Worm (Caenorhabditis elegans) whole organism, L3 larva: ENCODE data around the gene msp-57.

Experiments
- R02D3.7 ChIP-seq: fragments of 150-350 bp; optimal IDR thresholded peaks from 2 replicates; lab custom pipeline; 2014; ENCODE audit warnings: missing biosample characterization, missing genetic modification characterization
- ZK546.5 ChIP-seq: sonication (generic microtip); optimal IDR thresholded peaks from 2 replicates; lab custom pipeline; 2017; ENCODE audit warnings: missing biosample characterization, missing genetic modification characterization
- aly-2 ChIP-seq: fragments of 150-350 bp; optimal IDR thresholded peaks from 2 replicates; lab custom pipeline; 2014; ENCODE audit warnings: missing biosample characterization, missing genetic modification characterization
- ceh-16 ChIP-seq: sonication (generic microtip); optimal IDR thresholded peaks from 2 replicates; lab custom pipeline; 2017; ENCODE audit warnings: missing biosample characterization, missing genetic modification characterization
- ceh-28 ChIP-seq: fragments of 150-350 bp; optimal IDR thresholded peaks from 2 replicates; lab custom pipeline; 2014; ENCODE audit warnings: missing biosample characterization, missing genetic modification reagents, missing genetic modification characterization
- ceh-82 ChIP-seq: fragments of 150-350 bp; optimal IDR thresholded peaks from 2 replicates; lab custom pipeline; 2014; ENCODE audit warnings: missing biosample characterization, missing genetic modification characterization
- ceh-9 ChIP-seq: sonication (generic microtip); optimal IDR thresholded peaks from 2 replicates; lab custom pipeline; 2018; ENCODE audit warnings: missing biosample characterization, missing genetic modification characterization
- daf-12 ChIP-seq: fragments of 150-350 bp; optimal IDR thresholded peaks from 2 replicates; lab custom pipeline; 2014; ENCODE audit warnings: missing biosample characterization, missing genetic modification reagents, missing genetic modification characterization
- egl-27 ChIP-seq: sonication (generic microtip); optimal IDR thresholded peaks from 4 replicates; lab custom pipeline; 2017; ENCODE audit warnings: missing biosample characterization, missing genetic modification reagents, missing genetic modification characterization
- elt-1 ChIP-seq: fragments of 150-350 bp; optimal IDR thresholded peaks from 2 replicates; lab custom pipeline; 2014; ENCODE audit warnings: missing biosample characterization, missing genetic modification characterization
- elt-2 ChIP-seq: sonication (generic microtip); optimal IDR thresholded peaks from 2 replicates; lab custom pipeline; 2016; ENCODE audit warnings: missing genetic modification reagents, mild to moderate bottlenecking, missing genetic modification characterization, missing compliant biosample characterization
- elt-3 ChIP-seq, 3 experiments: fragments of 150-350 bp in 1 of 3; sonication (generic microtip) in 2 of 3; optimal IDR thresholded peaks; 2 replicates in 2 of 3; 4 replicates in 1 of 3; lab custom pipeline; 2014 to 2017; ENCODE audit warnings: missing biosample characterization in 3 of 3, missing genetic modification characterization in 3 of 3
- eor-1 ChIP-seq, 2 experiments: fragments of 150-350 bp; optimal IDR thresholded peaks; 2 replicates each; lab custom pipeline; 2014 to 2018; ENCODE audit warnings: missing biosample characterization in 2 of 2, missing genetic modification characterization in 2 of 2
- fkh-10 ChIP-seq: sonication (generic microtip); optimal IDR thresholded peaks from 2 replicates; lab custom pipeline; 2017; ENCODE audit warnings: missing biosample characterization, missing genetic modification reagents, missing genetic modification characterization
- fkh-2 ChIP-seq: fragments of 150-350 bp; optimal IDR thresholded peaks from 2 replicates; lab custom pipeline; 2014; ENCODE audit warnings: missing biosample characterization, missing genetic modification reagents, missing genetic modification characterization
- fos-1 ChIP-seq: fragments of 150-350 bp; optimal IDR thresholded peaks from 2 replicates; lab custom pipeline; 2014; ENCODE audit warnings: missing biosample characterization, missing genetic modification characterization
- hmg-11 ChIP-seq: sonication (generic microtip); optimal IDR thresholded peaks from 2 replicates; lab custom pipeline; 2016; ENCODE audit warnings: missing genetic modification characterization, missing compliant biosample characterization
- jun-1 ChIP-seq: fragments of 150-350 bp; optimal IDR thresholded peaks from 2 replicates; lab custom pipeline; 2014; ENCODE audit warnings: missing biosample characterization, missing genetic modification reagents, missing genetic modification characterization
- lin-15B ChIP-seq: fragments of 150-350 bp; optimal IDR thresholded peaks from 2 replicates; lab custom pipeline; 2014; ENCODE audit warnings: missing biosample characterization, missing genetic modification characterization
- lin-39 ChIP-seq: fragments of 150-350 bp; optimal IDR thresholded peaks from 2 replicates; lab custom pipeline; 2018; ENCODE audit warnings: missing biosample characterization, missing genetic modification reagents, missing genetic modification characterization
- mdl-1 ChIP-seq: fragments of 150-350 bp; optimal IDR thresholded peaks from 2 replicates; lab custom pipeline; 2014; ENCODE audit warnings: missing biosample characterization, missing genetic modification characterization
- mml-1 ChIP-seq: fragments of 150-350 bp; sonication (generic microtip); optimal IDR thresholded peaks from 3 replicates; lab custom pipeline; 2014; ENCODE audit warnings: missing biosample characterization, missing genetic modification characterization
- nfya-1 ChIP-seq: sonication (generic microtip); optimal IDR thresholded peaks from 2 replicates; lab custom pipeline; 2017; ENCODE audit warnings: missing genetic modification characterization, mild to moderate bottlenecking, missing compliant biosample characterization, antibody characterized with exemption, moderate library complexity; ENCODE audit not compliant: insufficient read depth
- nhr-12 ChIP-seq: fragments of 150-350 bp; optimal IDR thresholded peaks from 2 replicates; lab custom pipeline; 2014; ENCODE audit warnings: missing biosample characterization, missing genetic modification characterization
- nhr-23 ChIP-seq: fragments of 150-350 bp; optimal IDR thresholded peaks from 2 replicates; lab custom pipeline; 2014; ENCODE audit warnings: missing biosample characterization, missing genetic modification reagents, missing genetic modification characterization
- nhr-237 ChIP-seq: fragments of 150-350 bp; optimal IDR thresholded peaks from 2 replicates; lab custom pipeline; 2014; ENCODE audit warnings: missing biosample characterization, missing genetic modification characterization
- nhr-25 ChIP-seq: sonication (generic microtip); optimal IDR thresholded peaks from 2 replicates; lab custom pipeline; 2017; ENCODE audit warnings: missing biosample characterization, missing genetic modification characterization
- nhr-28 ChIP-seq: fragments of 150-350 bp; optimal IDR thresholded peaks from 2 replicates; lab custom pipeline; 2014; ENCODE audit warnings: missing biosample characterization, missing genetic modification characterization
- nhr-67 ChIP-seq: fragments of 150-350 bp; optimal IDR thresholded peaks from 2 replicates; lab custom pipeline; 2014; ENCODE audit warnings: missing biosample characterization, missing genetic modification characterization
- nhr-76 ChIP-seq: fragments of 150-350 bp; sonication (generic microtip); optimal IDR thresholded peaks from 5 replicates; lab custom pipeline; 2014; ENCODE audit warnings: missing biosample characterization, missing genetic modification characterization
- nhr-77 ChIP-seq: fragments of 150-350 bp; optimal IDR thresholded peaks from 2 replicates; lab custom pipeline; 2014; ENCODE audit warnings: missing biosample characterization, missing genetic modification characterization
- pha-4 ChIP-seq: fragments of 150-350 bp; optimal IDR thresholded peaks from 2 replicates; lab custom pipeline; 2014; ENCODE audit warnings: missing biosample characterization, missing genetic modification reagents, missing genetic modification characterization
- pqm-1 ChIP-seq: fragments of 150-350 bp; optimal IDR thresholded peaks from 2 replicates; lab custom pipeline; 2017; ENCODE audit warnings: missing biosample characterization, missing genetic modification characterization, inconsistent platforms
- sea-2 ChIP-seq: fragments of 150-350 bp; sonication (generic microtip); optimal IDR thresholded peaks from 4 replicates; lab custom pipeline; 2014; ENCODE audit warnings: missing biosample characterization, missing genetic modification reagents, missing genetic modification characterization
- skn-1 ChIP-seq: fragments of 150-350 bp; optimal IDR thresholded peaks from 2 replicates; lab custom pipeline; 2014; ENCODE audit warnings: missing biosample characterization, missing genetic modification characterization
- unc-39 ChIP-seq: sonication (generic microtip); optimal IDR thresholded peaks from 4 replicates; lab custom pipeline; 2017; ENCODE audit warnings: missing biosample characterization, missing genetic modification characterization
- unc-62 ChIP-seq: fragments of 150-350 bp; sonication (generic microtip); optimal IDR thresholded peaks from 4 replicates; lab custom pipeline; 2014; ENCODE audit warnings: missing biosample characterization, missing genetic modification reagents, missing genetic modification characterization
- zag-1 ChIP-seq: fragments of 150-350 bp; optimal IDR thresholded peaks from 2 replicates; lab custom pipeline; 2014; ENCODE audit warnings: missing biosample characterization, missing genetic modification characterization
- ztf-4 ChIP-seq: fragments of 150-350 bp; optimal IDR thresholded peaks from 2 replicates; lab custom pipeline; 2014; ENCODE audit warnings: missing biosample characterization, missing genetic modification characterization

msp-57 gene

DNA sequence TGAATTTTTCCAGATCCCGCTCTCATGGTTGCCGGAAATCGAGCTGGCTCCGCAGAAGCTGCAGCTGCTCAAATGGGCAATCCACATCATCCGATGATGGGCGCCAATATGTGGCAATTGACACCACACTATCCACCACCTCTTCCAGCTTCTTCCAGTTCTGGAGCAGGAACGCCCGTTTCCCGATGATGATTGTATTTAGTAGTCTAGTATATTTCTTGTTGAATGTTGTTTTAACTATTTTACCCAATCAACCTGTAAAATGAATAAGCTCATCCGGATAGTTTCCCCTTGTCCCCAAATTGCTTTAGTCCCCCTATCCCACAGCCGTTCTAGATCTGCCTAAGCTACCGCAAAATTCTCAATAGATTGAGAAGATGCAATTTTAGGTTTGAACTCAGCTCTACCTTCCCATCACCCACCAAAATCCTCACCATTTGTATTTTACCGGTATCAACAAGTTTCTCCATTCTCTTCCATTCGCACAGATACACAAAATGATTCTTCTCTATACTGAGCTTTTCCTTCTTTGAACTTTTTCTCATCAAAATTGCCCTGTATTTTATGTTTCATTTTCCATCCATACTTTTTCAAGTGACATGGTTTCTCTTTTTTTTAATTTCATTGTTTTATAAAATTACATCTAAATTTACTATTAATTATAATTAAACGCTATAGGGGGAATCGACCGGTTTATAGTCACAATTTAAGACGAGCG lies 24.0 kb downstream of the msp-57 start:
- no peak for TF ChIP-seq pha-4 (tag; lab: Kevin White, UChicago)
- TF ChIP-seq elt-2 (tag; lab: Kevin White, UChicago): peak; percentile 1

DNA sequence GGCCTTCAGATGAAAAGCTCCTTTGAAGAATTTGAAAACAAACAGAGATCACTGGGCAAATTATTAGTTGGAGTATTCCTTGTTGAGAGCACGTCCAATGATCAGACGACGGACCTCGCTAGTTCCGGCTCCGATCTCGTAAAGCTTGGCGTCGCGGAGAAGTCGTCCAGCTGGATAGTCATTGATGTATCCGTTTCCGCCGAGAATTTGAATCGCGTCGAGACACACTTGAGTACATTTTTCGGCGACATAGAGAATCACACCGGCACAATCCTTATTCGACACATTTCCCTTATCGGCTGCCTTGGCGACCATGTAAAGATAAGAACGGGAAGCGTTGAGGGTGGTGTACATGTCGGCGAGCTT lies 24.6 kb downstream of the msp-57 start:
- TF ChIP-seq ceh-28 (tag; lab: Kevin White, UChicago) (no peak), ceh-9 (tag; lab: Kevin White, UChicago) (no peak), elt-2 (tag; lab: Kevin White, UChicago) (peak; percentile 25), hmg-11 (tag; lab: Kevin White, UChicago) (no peak), nfya-1 (tag; lab: Kevin White, UChicago) (no peak), fkh-2 (tag; lab: Kevin White, UChicago) (no peak), nhr-237 (tag; lab: Kevin White, UChicago) (no peak)
- TF ChIP-seq, all 47 proteins: peak for 1

DNA sequence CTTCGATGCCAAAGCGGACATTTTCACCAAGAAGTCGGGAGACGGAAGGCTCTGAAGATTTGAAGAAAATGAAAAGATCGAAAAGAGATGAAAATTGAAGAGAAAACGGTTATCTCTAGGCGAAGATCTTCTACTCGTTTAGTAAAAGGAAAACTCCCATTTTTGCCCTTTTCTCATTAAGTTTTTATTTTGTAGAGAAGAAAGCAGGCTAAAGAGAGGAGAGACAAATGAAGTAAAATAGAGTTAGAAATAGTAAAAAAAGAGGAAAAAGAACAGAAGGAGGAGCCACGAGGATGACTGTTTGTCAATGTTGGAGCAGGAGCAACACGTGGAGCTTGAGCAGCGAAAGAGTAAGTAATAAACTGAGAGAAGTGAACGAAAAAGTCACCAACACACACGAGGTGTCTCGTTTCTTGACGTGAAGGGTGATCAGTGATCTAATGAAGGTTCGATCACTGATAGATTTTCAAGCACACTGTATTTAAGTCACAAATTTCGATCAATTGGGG lies 26.5 kb downstream of the msp-57 start, which contains the start of gene ivd-1:
Gene ivd-1 (minus strand): TSS at position 51 of the 509 bp plus-strand sequence.
- TF ChIP-seq pha-4 (tag; lab: Kevin White, UChicago) (peak; percentile 75), nhr-237 (tag; lab: Kevin White, UChicago) (no peak), elt-3 (tag; optimal IDR thresholded peaks at IDR 0.05; lab: Kevin White, UChicago) (no peak), nhr-28 (tag; lab: Kevin White, UChicago) (no peak), zag-1 (tag; lab: Kevin White, UChicago) (no peak), elt-1 (tag; lab: Kevin White, UChicago) (no peak), elt-2 (tag; lab: Kevin White, UChicago) (peak; percentile 75), ceh-9 (tag; lab: Kevin White, UChicago) (no peak), nhr-76 (tag; lab: Kevin White, UChicago) (no peak), nhr-67 (tag; lab: Kevin White, UChicago) (no peak), nfya-1 (tag; lab: Kevin White, UChicago) (no peak), eor-1 (tag; optimal IDR thresholded peaks at IDR 0.05; lab: Kevin White, UChicago) (no peak), mdl-1 (peak; percentile 8), ceh-82 (tag; lab: Kevin White, UChicago) (no peak)

DNA sequence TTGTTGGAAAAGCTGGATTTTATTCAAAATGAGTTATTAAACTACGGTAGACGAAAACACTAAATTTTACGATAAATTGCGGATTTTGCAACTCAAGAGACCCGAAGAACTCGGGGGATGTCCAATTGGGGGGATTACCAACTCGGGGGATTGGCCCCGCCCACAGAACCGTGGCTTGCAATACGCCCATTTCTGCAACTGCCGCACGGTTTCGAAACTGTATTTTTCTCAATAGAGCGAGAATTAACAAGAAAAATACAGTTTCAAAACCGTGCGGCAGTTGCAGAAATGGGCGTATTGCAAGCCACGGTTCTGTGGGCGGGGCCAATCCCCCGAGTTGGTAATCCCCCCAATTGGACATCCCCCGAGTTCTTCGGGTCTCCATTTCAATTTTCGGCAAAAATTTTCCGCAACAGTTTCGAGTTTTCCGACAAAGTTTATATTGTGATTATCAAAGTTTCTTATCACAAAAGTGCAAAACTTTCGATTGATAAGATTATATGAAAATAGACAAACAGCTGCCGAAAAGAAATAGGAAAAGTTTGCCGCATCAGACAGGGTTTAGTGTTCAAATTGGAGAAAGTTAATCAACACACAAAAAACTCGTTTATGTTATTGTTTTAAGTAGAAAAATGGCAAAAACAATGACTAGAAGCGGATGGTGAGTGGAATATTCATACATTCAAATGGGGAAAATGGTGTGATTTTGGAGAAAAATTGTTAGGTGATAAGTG lies 27.6 kb downstream of the msp-57 start:
- peak; percentile 28 for TF ChIP-seq nhr-23
- TF ChIP-seq nhr-25: peak; percentile 35
- TF ChIP-seq elt-3 (tag; optimal IDR thresholded peaks at IDR 0.05; lab: Kevin White, UChicago): peak in 1 of 3 experiments; percentile 92
- peak; percentile 12 for TF ChIP-seq nfya-1 (tag; lab: Kevin White, UChicago)
- peak; percentile 79 for TF ChIP-seq elt-2 (tag; lab: Kevin White, UChicago)

DNA sequence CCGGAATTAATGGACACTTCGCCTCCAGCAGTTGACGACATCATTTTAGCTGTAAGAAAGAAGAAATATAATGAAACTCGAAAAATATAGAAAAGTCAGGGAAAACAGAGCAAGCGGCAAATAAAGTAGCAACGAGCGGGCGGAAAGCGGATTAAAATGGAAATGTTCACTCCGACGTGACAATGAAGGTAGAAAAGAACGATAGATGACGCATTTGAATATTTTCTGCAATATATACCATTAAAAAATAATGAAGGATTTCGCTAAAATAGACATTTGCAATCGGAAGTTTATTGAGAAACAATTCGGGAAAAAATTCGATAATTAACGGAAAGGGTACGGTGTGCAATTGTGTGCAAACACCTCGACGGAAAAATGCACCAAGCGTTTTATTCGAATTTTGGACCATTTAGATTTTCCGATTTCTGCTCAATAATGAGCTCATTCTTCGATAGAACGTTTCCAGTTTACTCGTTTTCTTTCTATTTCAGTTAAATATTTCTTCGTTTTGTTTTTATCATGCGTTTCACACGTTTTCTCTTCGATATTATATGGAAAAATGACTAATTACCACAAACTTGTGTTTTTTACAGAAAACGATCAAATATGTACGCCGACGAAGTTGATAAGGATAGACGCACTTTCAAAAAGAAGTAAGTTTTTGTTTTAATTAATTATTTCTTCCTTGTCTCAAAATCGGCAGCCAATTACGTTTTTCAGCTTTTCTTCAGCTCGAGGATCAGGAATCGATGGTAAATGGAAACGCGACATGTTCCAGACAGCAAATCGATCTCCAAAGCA lies 28.8 kb downstream of the msp-57 start, which contains the start of the genes snpn-1 and C02B10.4:
Gene snpn-1 (minus strand): TSS at position 51 of the 801 bp plus-strand sequence.
Gene C02B10.4 (plus strand): TSS at position 594 of the 801 bp plus-strand sequence.
- TF ChIP-seq aly-2 (tag; lab: Kevin White, UChicago): no peak
- TF ChIP-seq unc-39: no peak
- no peak for TF ChIP-seq nhr-77 (tag; lab: Kevin White, UChicago)
- TF ChIP-seq fkh-2 (tag; lab: Kevin White, UChicago): no peak
- TF ChIP-seq mml-1 (tag; lab: Kevin White, UChicago): no peak
- TF ChIP-seq lin-15B: peak; percentile 37
- no peak for TF ChIP-seq ztf-4
- no peak for TF ChIP-seq fos-1 (tag; lab: Kevin White, UChicago)
- TF ChIP-seq ceh-16 (tag; lab: Kevin White, UChicago): no peak
- TF ChIP-seq egl-27 (tag; lab: Kevin White, UChicago): no peak
- peak; percentile 3 for TF ChIP-seq pqm-1 (tag; lab: Kevin White, UChicago)
- no peak for TF ChIP-seq zag-1 (tag; lab: Kevin White, UChicago)
- no peak for TF ChIP-seq fkh-10 (GFP tag; lab: Kevin White, UChicago)
- peak; percentile 22 for TF ChIP-seq sea-2
- TF ChIP-seq nhr-237 (tag; lab: Kevin White, UChicago): no peak
- TF ChIP-seq elt-3 (tag; optimal IDR thresholded peaks at IDR 0.05; lab: Kevin White, UChicago): no peak
- peak; percentile 33 for TF ChIP-seq skn-1 (tag; lab: Kevin White, UChicago)
- no peak for TF ChIP-seq jun-1
- TF ChIP-seq mdl-1: no peak
- no peak for TF ChIP-seq unc-62
- peak; percentile 76 for TF ChIP-seq lin-39 (tag; lab: Kevin White, UChicago)
- no peak for TF ChIP-seq ZK546.5 (tag; lab: Kevin White, UChicago)
- no peak for TF ChIP-seq nhr-25
- no peak for TF ChIP-seq nhr-23
- TF ChIP-seq nhr-12 (tag; lab: Kevin White, UChicago): no peak
- no peak for TF ChIP-seq daf-12 (tag; lab: Kevin White, UChicago)
- no peak for TF ChIP-seq R02D3.7 (tag; lab: Kevin White, UChicago)
